Fruit fly (Drosophila melanogaster): ENCODE results near the gene CG9192.

DNA sequence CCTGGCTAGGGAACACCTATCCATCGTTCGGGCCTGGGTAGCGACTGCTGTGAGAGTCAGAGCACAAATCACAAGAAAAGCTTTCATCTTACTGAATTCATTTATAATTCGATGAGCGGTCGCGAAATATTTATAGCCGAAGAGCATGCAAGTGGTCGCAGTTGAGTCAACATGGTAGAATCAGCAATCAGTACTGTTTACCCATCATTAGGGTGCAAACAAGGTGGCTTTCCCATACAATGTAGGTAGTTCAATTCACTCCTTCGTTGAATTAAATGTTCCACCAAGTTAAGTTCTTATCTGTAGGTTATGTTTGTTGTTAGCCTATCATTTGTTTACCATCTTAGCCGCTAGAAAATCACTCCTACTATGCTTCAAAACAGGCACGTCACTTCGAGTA, 19.5 kb downstream of the CG9192 start, which contains the start of gene LysP:
- no peak for TF ChIP-seq usp (GFP tag; optimal IDR thresholded peaks at IDR 0.05)
- no peak for TF ChIP-seq psq (optimal IDR thresholded peaks at IDR 0.05)
- no peak for TF ChIP-seq pan (optimal IDR thresholded peaks at IDR 0.05)
- TF ChIP-seq CG8478 (optimal IDR thresholded peaks at IDR 0.05) = no peak
- no peak for TF ChIP-seq Dll (optimal IDR thresholded peaks at IDR 0.05)
- no peak for TF ChIP-seq EcR (GFP tag; optimal IDR thresholded peaks at IDR 0.05)
